Worm (Caenorhabditis elegans): ENCODE measurements around the gene bath-47.
"Not testable (repeated sequence)": the region's sequence is repeated elsewhere in the genome, so short reads cannot be mapped to it uniquely, and the experiment has no call there.

bath-47 gene

DNA sequence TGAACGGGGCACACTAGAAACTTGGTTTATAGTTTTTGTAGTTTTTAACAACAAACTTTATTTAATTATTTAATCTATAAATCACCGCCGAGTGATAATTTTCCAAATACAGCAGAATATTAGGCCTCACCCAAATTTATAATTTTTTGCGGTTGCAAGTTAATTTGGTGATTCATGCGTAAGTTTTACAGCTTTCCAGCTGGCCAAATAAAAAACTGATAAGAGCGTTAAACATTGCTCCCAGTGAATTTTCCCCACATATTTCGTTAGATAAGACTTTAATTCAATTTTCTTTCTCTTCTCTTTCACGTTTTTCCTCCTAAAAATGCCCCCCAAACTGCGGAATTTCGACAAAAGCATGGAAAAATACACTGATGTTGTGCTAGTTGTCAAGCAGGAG, at the start of gene bath-47:
TSS of gene bath-47 (plus strand) at position 305 of the 400 bp plus-strand sequence.
- TF ChIP-seq W03F9.2 (tag; optimal IDR thresholded peaks at IDR 0.05) = no peak
- no peak for TF ChIP-seq dao-5 (tag; optimal IDR thresholded peaks at IDR 0.05)
- no peak for TF ChIP-seq him-1 (tag; optimal IDR thresholded peaks at IDR 0.05)

ce11 chrII:1556217-1556616, 45.4 kb upstream of the bath-47 start, which contains the start of the genes fbxb-54 and fbxb-50:
TSS of gene fbxb-54 (minus strand) at chrII:1556317.
TSS of gene fbxb-50 (plus strand) at chrII:1556443.
- not testable (repeated sequence) for TF ChIP-seq him-1, W03F9.2, dao-5 (tag; optimal IDR thresholded peaks at IDR 0.05)

- no peak for TF ChIP-seq W03F9.2 (tag; optimal IDR thresholded peaks at IDR 0.05)
Measured at ce11 chrII:1560839-1561238, 40.8 kb upstream of the bath-47 start.

DNA sequence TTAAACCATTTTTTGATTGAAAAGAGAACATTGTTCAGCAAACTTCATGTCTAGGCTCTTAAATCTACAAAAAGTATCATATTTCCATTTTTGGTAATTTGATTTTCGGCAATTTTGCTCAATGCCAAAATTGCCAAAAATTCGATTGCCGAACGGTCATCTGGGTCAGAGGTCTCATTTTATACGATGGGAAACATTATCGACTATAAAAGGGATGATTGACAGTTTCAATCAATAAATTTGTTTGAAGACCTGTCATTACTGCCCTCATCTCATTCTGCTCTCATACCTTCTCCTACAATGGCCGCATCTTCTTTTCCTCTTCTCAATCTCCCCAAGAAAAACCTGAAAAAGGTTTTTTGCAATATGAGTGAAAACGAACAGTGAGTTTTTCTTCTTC, 39.7 kb upstream of the bath-47 start, which contains the start of gene K05F6.14:
TSS of gene K05F6.14 (plus strand) at position 301 of the 400 bp plus-strand sequence.
- TF ChIP-seq W03F9.2 (tag; optimal IDR thresholded peaks at IDR 0.05) (no peak), him-1 (tag; optimal IDR thresholded peaks at IDR 0.05) (no peak), dao-5 (tag; optimal IDR thresholded peaks at IDR 0.05) (no peak)

- TF ChIP-seq him-1 (tag; optimal IDR thresholded peaks at IDR 0.05) = no peak
- TF ChIP-seq dao-5 (tag; optimal IDR thresholded peaks at IDR 0.05) = no peak
- TF ChIP-seq W03F9.2 (tag; optimal IDR thresholded peaks at IDR 0.05) = no peak
Measured at ce11 chrII:1567646-1568045, 34.0 kb upstream of the bath-47 start, which contains the start of gene K05F6.8. TSS of gene K05F6.8 (minus strand) at chrII:1567746.

DNA sequence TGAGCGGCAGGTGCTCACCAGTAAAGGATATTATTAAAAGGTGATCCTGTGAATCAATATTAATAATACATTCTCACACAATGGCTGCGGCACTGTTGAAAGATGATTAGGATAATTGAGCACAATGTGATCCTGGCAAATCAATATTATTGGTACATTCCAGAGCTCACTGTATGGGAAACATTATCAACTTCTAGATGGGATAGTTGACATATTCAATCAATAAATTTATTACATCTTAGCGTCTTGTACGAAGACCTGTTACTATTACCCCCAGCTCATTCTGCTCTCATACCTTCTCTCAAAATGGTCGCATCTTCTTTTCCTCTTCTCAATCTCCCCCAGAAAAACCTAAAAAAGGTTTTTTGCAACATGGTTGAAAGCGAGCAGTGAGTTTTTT, 33.4 kb upstream of the bath-47 start, which contains the start of gene fbxb-49:
TSS of gene fbxb-49 (plus strand) at position 301 of the 400 bp plus-strand sequence.
- TF ChIP-seq W03F9.2 (tag; optimal IDR thresholded peaks at IDR 0.05) (no peak), him-1 (tag; optimal IDR thresholded peaks at IDR 0.05) (no peak), dao-5 (tag; optimal IDR thresholded peaks at IDR 0.05) (no peak)

- no peak for TF ChIP-seq him-1 (tag; optimal IDR thresholded peaks at IDR 0.05)
- no peak for TF ChIP-seq W03F9.2 (tag; optimal IDR thresholded peaks at IDR 0.05)
- TF ChIP-seq dao-5 (tag; optimal IDR thresholded peaks at IDR 0.05) = no peak
Measured at ce11 chrII:1571032-1571431, 30.6 kb upstream of the bath-47 start, which contains the start of gene fbxb-46. TSS of gene fbxb-46 (minus strand) at chrII:1571132.

- TF ChIP-seq W03F9.2 (tag; optimal IDR thresholded peaks at IDR 0.05) = no peak
- TF ChIP-seq him-1 (tag; optimal IDR thresholded peaks at IDR 0.05) = no peak
- TF ChIP-seq dao-5 (tag; optimal IDR thresholded peaks at IDR 0.05) = no peak
Measured at ce11 chrII:1576030-1576429, 25.6 kb upstream of the bath-47 start, which contains the start of gene K05F6.10. TSS of gene K05F6.10 (minus strand) at chrII:1576130.

DNA sequence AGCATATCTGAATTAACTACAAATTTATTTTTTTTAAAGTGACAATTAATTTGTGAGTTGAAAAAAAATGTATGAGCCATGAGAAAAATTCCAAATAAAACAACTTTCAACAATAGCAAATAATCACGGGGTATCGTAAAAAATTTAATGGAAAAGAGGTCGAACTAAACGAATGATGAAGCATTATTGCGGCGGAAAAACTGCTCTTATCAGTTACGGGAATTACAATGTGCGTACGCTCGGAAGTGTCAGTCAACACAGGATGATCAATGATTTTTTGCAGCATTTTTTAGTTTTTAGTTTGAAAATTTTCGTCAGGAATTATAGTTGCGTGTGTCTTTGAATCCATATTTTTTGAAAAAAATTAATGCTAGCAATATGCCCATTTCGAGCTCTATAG, 24.8 kb upstream of the bath-47 start:
- TF ChIP-seq dao-5 (tag; optimal IDR thresholded peaks at IDR 0.05) (no peak), W03F9.2 (tag; optimal IDR thresholded peaks at IDR 0.05) (no peak), him-1 (tag; optimal IDR thresholded peaks at IDR 0.05) (no peak)

DNA sequence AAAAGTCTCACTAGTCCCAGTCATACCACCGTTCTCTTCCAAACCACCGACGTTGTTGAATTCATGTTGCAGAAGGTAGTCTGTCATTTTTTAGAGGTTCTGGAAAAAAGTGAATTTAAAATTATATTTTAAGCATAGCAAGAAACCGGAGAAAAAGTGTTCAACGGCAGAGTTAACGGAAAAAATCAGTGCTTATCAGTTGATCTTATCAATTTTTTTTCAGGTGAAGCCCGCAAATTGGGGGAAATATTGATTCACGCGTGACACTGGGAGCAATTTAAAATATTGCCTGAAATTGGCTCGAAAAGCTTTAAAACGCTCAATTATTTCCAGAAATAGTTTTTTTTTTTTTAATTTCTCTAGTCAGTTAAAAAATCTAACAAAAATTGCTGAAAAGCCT, 21.7 kb upstream of the bath-47 start, which contains the start of gene math-38:
TSS of gene math-38 (minus strand) at position 101 of the 400 bp plus-strand sequence.
- TF ChIP-seq him-1 (tag; optimal IDR thresholded peaks at IDR 0.05) = no peak
- no peak for TF ChIP-seq dao-5 (tag; optimal IDR thresholded peaks at IDR 0.05)
- no peak for TF ChIP-seq W03F9.2 (tag; optimal IDR thresholded peaks at IDR 0.05)

- no peak for TF ChIP-seq W03F9.2 (tag; optimal IDR thresholded peaks at IDR 0.05)
Measured at ce11 chrII:1584140-1584539, 17.5 kb upstream of the bath-47 start, which contains the start of gene clec-21. TSS of gene clec-21 (minus strand) at chrII:1584240.

ce11 chrII:1586305-1586704, 15.3 kb upstream of the bath-47 start, which contains the start of gene T07H3.8:
TSS of gene T07H3.8 (plus strand) at chrII:1586605.
- TF ChIP-seq W03F9.2 (tag; optimal IDR thresholded peaks at IDR 0.05) (no peak), him-1 (tag; optimal IDR thresholded peaks at IDR 0.05) (no peak), dao-5 (tag; optimal IDR thresholded peaks at IDR 0.05) (no peak)

DNA sequence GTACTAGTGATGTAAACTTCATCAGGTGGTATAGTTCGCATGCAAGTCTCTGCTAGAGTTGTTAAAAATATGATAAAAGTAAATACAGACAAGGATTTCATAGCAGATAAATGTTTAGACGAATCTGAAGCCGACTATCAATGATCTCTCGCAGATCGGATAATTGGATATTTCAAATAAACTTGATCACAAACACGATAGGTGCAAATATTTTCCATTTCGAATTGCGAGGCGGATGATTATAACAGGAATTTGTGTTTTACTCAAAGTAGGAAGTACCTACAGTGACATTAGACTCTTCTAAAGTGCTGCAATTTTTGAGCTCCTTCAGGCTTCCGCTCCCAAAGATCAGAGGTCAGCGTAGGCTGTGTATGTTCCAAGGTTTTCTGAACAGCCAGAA, 11.8 kb upstream of the bath-47 start, which contains the start of gene T07H3.7:
TSS of gene T07H3.7 (minus strand) at position 101 of the 400 bp plus-strand sequence.
- no peak for TF ChIP-seq W03F9.2 (tag; optimal IDR thresholded peaks at IDR 0.05)
- no peak for TF ChIP-seq dao-5 (tag; optimal IDR thresholded peaks at IDR 0.05)
- TF ChIP-seq him-1 (tag; optimal IDR thresholded peaks at IDR 0.05) = no peak

DNA sequence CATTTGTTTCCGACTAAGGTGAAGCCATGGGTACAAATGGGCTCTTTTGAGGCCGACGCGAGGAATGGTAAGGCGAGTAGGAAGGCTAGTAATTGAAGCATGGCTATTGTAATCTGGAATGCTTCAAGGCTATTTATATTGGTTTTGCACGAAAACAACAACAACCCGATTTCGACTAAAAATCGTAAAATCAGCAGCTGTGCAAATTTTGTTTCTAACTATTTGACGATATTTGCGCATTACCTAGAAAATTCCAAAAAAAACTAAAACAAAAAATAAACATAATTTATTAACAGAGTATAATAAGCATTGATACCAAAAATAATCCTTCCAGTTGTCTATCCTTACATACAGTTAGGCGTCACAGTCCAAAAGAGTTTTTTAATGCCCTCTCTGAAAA, 6.5 kb upstream of the bath-47 start, which contains the start of gene clec-20:
TSS of gene clec-20 (minus strand) at position 101 of the 400 bp plus-strand sequence.
- TF ChIP-seq him-1 (tag; optimal IDR thresholded peaks at IDR 0.05) (no peak), dao-5 (tag; optimal IDR thresholded peaks at IDR 0.05) (no peak), W03F9.2 (tag; optimal IDR thresholded peaks at IDR 0.05) (no peak)

Measured in whole organism, L4/young adult.